Worm (Caenorhabditis elegans) whole organism, L2 larva: ENCODE data around the gene hot-8.

Source experiments
- ZK546.5 ChIP-seq: sonication (generic microtip); optimal IDR thresholded peaks from 2 replicates; lab custom pipeline; 2017; ENCODE audit warnings: missing biosample characterization, missing genetic modification characterization
- aly-2 ChIP-seq: fragments of 150-350 bp; optimal IDR thresholded peaks from 2 replicates; lab custom pipeline; 2014; ENCODE audit warnings: missing biosample characterization, missing genetic modification characterization
- ama-1 ChIP-seq: fragments of 150-350 bp; optimal IDR thresholded peaks from 2 replicates; lab custom pipeline; 2018; ENCODE audit warnings: inconsistent platforms
- ceh-82 ChIP-seq: fragments of 150-350 bp; optimal IDR thresholded peaks from 2 replicates; lab custom pipeline; 2014; ENCODE audit warnings: missing biosample characterization, missing genetic modification characterization
- elt-3 ChIP-seq: sonication (generic microtip); optimal IDR thresholded peaks from 2 replicates; lab custom pipeline; 2017; ENCODE audit warnings: missing biosample characterization, missing genetic modification characterization
- gmeb-1 ChIP-seq: fragments of 150-350 bp; optimal IDR thresholded peaks from 2 replicates; lab custom pipeline; 2014; ENCODE audit warnings: missing biosample characterization, missing genetic modification characterization
- lin-13 ChIP-seq: fragments of 150-350 bp; optimal IDR thresholded peaks from 2 replicates; lab custom pipeline; 2014; ENCODE audit warnings: missing biosample characterization, missing genetic modification reagents, missing genetic modification characterization
- lsy-2 ChIP-seq, 2 experiments: fragments of 150-350 bp in 1 of 2; sonication (generic microtip) in 1 of 2; optimal IDR thresholded peaks; 2 replicates each; lab custom pipeline; 2014 to 2017; ENCODE audit warnings: missing biosample characterization in 2 of 2, missing genetic modification characterization in 2 of 2
- nhr-11 ChIP-seq: fragments of 150-350 bp; optimal IDR thresholded peaks from 2 replicates; lab custom pipeline; 2014; ENCODE audit warnings: missing biosample characterization, missing genetic modification characterization
- nhr-12 ChIP-seq: fragments of 150-350 bp; optimal IDR thresholded peaks from 2 replicates; lab custom pipeline; 2014; ENCODE audit warnings: missing biosample characterization, missing genetic modification characterization
- nhr-77 ChIP-seq: fragments of 150-350 bp; optimal IDR thresholded peaks from 2 replicates; lab custom pipeline; 2014; ENCODE audit warnings: missing biosample characterization, missing genetic modification characterization
- skn-1 ChIP-seq: sonication (generic microtip); optimal IDR thresholded peaks from 2 replicates; lab custom pipeline; 2017; ENCODE audit warnings: missing biosample characterization, missing genetic modification characterization
- unc-39 ChIP-seq: fragments of 150-350 bp; optimal IDR thresholded peaks from 2 replicates; lab custom pipeline; 2014; ENCODE audit warnings: missing biosample characterization, missing genetic modification characterization
- ztf-1 ChIP-seq: fragments of 200-800 bp; sonication (Bioruptor generic); conservative IDR thresholded peaks from 2 replicates; pipeline ENCODE4 v1.3.6; 2022; ENCODE audit warnings: missing genetic modification characterization, missing compliant biosample characterization

- TF ChIP-seq ZK546.5 = no peak
- no peak for TF ChIP-seq ceh-82 (tag; lab: Kevin White, UChicago)
- TF ChIP-seq ama-1 (lab: Kevin White, UChicago) = no peak
- no peak for TF ChIP-seq unc-39 (tag; lab: Kevin White, UChicago)
- no peak for TF ChIP-seq ztf-1 (GFP tag; lab: Robert Waterston, UW)
- no peak for TF ChIP-seq nhr-77 (tag; lab: Kevin White, UChicago)
- TF ChIP-seq skn-1 (tag; lab: Kevin White, UChicago) = no peak
- TF ChIP-seq lsy-2 (tag; optimal IDR thresholded peaks at IDR 0.05; lab: Kevin White, UChicago) = no peak
- TF ChIP-seq elt-3 (tag; lab: Kevin White, UChicago) = no peak
- no peak for TF ChIP-seq aly-2 (tag; lab: Kevin White, UChicago)
- no peak for TF ChIP-seq gmeb-1 (tag; lab: Kevin White, UChicago)
- no peak for TF ChIP-seq nhr-12
- TF ChIP-seq lin-13 (GFP tag; lab: Kevin White, UChicago) = no peak
- TF ChIP-seq nhr-11 (tag; lab: Kevin White, UChicago) = no peak
Measured at ce11 chrX:1141617-1142016, 38.5 kb upstream of the hot-8 start.
